Fruit fly (Drosophila melanogaster): ENCODE results near the gene CG14710.

Gene CG14710

DNA sequence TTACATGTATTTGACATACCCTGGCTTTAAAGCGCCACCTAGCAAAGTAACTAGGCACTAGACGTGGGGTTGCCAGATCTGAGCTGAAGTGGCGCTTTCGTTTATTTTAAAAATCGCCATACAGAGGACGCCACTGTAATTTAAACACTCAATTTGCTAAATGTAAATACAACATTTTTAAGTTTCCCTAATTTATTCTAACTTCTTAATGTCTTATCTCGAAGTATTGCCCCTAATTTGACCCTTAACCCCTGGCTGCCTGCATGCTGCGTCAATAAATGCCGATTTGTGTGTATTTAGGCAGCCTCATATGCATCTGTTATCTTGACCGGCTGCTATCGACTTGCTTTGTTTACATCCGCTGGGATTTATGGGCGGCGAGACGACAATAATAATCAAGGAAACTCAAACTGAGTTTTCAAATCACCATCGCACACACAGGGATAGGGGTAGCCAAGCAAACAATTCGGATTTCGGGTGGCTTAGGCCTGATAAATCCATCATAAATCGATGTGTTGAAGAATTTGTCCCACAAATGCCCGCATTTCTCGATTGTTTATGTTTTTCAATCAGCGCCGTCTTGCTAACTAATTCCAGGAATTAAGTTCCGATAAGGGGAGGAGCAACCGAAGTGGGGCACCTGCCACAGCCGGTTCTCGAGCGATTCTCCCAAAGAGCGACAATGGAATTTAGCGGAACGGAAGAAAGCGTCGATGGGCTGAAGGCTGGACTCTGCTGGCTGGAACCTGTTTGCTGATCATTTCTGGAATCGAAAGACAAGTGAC lies 6.4 kb upstream of the CG14710 start:
- TF ChIP-seq CG32006 (GFP tag; optimal IDR thresholded peaks at IDR 0.05) (no peak), CG11902 (GFP tag; optimal IDR thresholded peaks at IDR 0.05) (peak; percentile 17), Hr4 (GFP tag; optimal IDR thresholded peaks at IDR 0.05) (no peak), acj6 (GFP tag; optimal IDR thresholded peaks at IDR 0.05) (peak; percentile 36), CG3032 (tag; optimal IDR thresholded peaks at IDR 0.05) (peak; percentile 5), CG31627 (GFP tag; optimal IDR thresholded peaks at IDR 0.05) (peak; percentile 73), Met (GFP tag; optimal IDR thresholded peaks at IDR 0.05) (peak; percentile 55), CG6276 (GFP tag; optimal IDR thresholded peaks at IDR 0.05) (no peak), CG6854 (GFP tag; optimal IDR thresholded peaks at IDR 0.05) (peak; percentile 31), Lpt (GFP tag; optimal IDR thresholded peaks at IDR 0.05) (no peak), CG15336 (GFP tag; IDR thresholded peaks at IDR 0.05) (no peak), CG8119 (GFP tag; IDR thresholded peaks at IDR 0.05) (no peak), CG10631 (GFP tag; optimal IDR thresholded peaks at IDR 0.05) (no peak), Eip78C (GFP tag) (peak; percentile 69), fd85E (GFP tag; optimal IDR thresholded peaks at IDR 0.05) (no peak), dac (GFP tag; optimal IDR thresholded peaks at IDR 0.05) (no peak), CG4318 (GFP tag; optimal IDR thresholded peaks at IDR 0.05) (no peak), CG1621 (tag; optimal IDR thresholded peaks at IDR 0.05) (no peak), pdm3 (GFP tag; optimal IDR thresholded peaks at IDR 0.05) (peak; percentile 49), CG10669 (GFP tag; optimal IDR thresholded peaks at IDR 0.05) (no peak), Sox14 (GFP tag; optimal IDR thresholded peaks at IDR 0.05) (peak; percentile 45), fkh (GFP tag; optimal IDR thresholded peaks at IDR 0.05) (peak; percentile 77), dsx (GFP tag; optimal IDR thresholded peaks at IDR 0.05; ENCODE audit: poor library complexity, severe bottlenecking) (no peak), Blimp-1 (GFP tag; optimal IDR thresholded peaks at IDR 0.05) (no peak), net (GFP tag; optimal IDR thresholded peaks at IDR 0.05) (no peak), achi (GFP tag; optimal IDR thresholded peaks at IDR 0.05) (no peak), CG3919 (GFP tag; optimal IDR thresholded peaks at IDR 0.05) (peak; percentile 48), topi (GFP tag; optimal IDR thresholded peaks at IDR 0.05) (peak; percentile 43), Hr39 (GFP tag; optimal IDR thresholded peaks at IDR 0.05) (peak; percentile 69), Ets21C (GFP tag; optimal IDR thresholded peaks at IDR 0.05) (peak; percentile 7), spab (GFP tag; optimal IDR thresholded peaks at IDR 0.05) (no peak), OdsH (GFP tag; optimal IDR thresholded peaks at IDR 0.05) (peak; percentile 22), CG6163 (GFP tag; IDR thresholded peaks at IDR 0.05) (no peak), CG34406 (GFP tag; optimal IDR thresholded peaks at IDR 0.05) (no peak), lz (GFP tag; optimal IDR thresholded peaks at IDR 0.05) (peak; percentile 52), svp (GFP tag) (peak; percentile 89), esn (GFP tag; optimal IDR thresholded peaks at IDR 0.05) (peak; percentile 57), cyc (GFP tag; optimal IDR thresholded peaks at IDR 0.05) (peak; percentile 63)

DNA sequence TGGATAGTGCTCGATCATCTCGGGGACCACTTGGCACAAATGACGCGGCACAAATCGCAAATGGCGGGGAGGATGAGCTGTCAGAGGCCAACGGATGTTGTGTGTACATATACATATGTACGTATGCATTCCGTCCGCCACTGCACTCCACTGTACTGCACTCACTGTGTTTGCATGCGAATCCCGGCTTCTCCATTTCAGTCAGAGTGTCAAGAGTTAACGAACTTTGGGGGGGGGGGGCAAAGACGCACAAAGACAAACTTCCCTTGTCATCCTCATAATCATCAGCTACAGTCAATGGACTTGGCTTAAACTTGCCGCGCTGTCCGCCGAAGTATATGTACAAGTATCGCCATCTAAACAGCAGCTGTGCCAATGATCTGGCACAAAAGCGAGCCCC lies 5.8 kb upstream of the CG14710 start:
- TF ChIP-seq Smox (GFP tag; optimal IDR thresholded peaks at IDR 0.05): no peak
- TF ChIP-seq CG32006 (GFP tag; optimal IDR thresholded peaks at IDR 0.05): no peak
- TF ChIP-seq dsx (GFP tag; optimal IDR thresholded peaks at IDR 0.05; ENCODE audit: poor library complexity, severe bottlenecking): no peak
- TF ChIP-seq CG9139 (GFP tag; optimal IDR thresholded peaks at IDR 0.05): peak; percentile 2

DNA sequence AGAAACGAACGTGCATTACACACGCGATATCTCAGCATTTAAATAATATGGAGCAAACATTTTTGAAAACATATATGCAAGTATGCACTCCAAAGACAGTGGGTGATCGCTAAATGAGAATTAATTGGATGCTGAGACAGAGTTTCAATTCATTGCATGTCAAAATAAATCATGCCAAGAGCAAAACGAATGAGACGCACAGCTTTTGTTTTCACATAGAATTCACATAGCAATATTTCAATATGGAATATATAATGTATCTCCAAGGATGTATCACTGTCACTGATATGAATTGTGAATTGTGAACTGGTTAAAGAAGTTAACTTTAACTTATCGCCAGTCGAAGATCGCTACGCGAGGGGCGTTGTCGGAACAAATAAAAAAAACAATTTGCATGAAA lies 5.4 kb upstream of the CG14710 start:
- TF ChIP-seq CG31627 (GFP tag; optimal IDR thresholded peaks at IDR 0.05) (peak; percentile 50), CG11762 (GFP tag; optimal IDR thresholded peaks at IDR 0.05; ENCODE audit: insufficient read depth) (no peak), acj6 (GFP tag; optimal IDR thresholded peaks at IDR 0.05) (peak; percentile 23), CG10669 (GFP tag; optimal IDR thresholded peaks at IDR 0.05) (peak; percentile 52), OdsH (GFP tag; optimal IDR thresholded peaks at IDR 0.05) (peak; percentile 49), CG11294 (GFP tag; IDR thresholded peaks at IDR 0.05) (no peak; the same call in 1 of the 2 replicates), CG34406 (GFP tag; optimal IDR thresholded peaks at IDR 0.05) (peak; percentile 58), Sox14 (GFP tag; optimal IDR thresholded peaks at IDR 0.05) (peak; percentile 39), CG9139 (GFP tag; optimal IDR thresholded peaks at IDR 0.05) (no peak), Ets21C (GFP tag; optimal IDR thresholded peaks at IDR 0.05) (peak; percentile 26), Sox15 (GFP tag; optimal IDR thresholded peaks at IDR 0.05) (peak; percentile 5), Hr4 (GFP tag; optimal IDR thresholded peaks at IDR 0.05) (peak; percentile 25), fkh (GFP tag; optimal IDR thresholded peaks at IDR 0.05) (no peak), CG8119 (GFP tag; IDR thresholded peaks at IDR 0.05) (no peak), spab (GFP tag; optimal IDR thresholded peaks at IDR 0.05) (peak; percentile 22), CG1621 (tag; optimal IDR thresholded peaks at IDR 0.05) (no peak), CG4318 (GFP tag; optimal IDR thresholded peaks at IDR 0.05) (no peak), Eip75B (GFP tag; optimal IDR thresholded peaks at IDR 0.05) (peak; percentile 56), CG6276 (GFP tag; optimal IDR thresholded peaks at IDR 0.05) (peak; percentile 3), CG6808 (GFP tag; optimal IDR thresholded peaks at IDR 0.05) (peak; percentile 54), Eip93F (GFP tag; optimal IDR thresholded peaks at IDR 0.05) (no peak), CG6163 (GFP tag; IDR thresholded peaks at IDR 0.05) (0 out of 3 replicates have a peak, but pooled peaks have one; percentile 43), Lpt (GFP tag; optimal IDR thresholded peaks at IDR 0.05) (no peak)

All from whole organism, prepupa.